Fruit fly (Drosophila melanogaster) whole organism, embryonic: ENCODE measurements around the gene CG11791.

ENCODE experiments used
- BEAF-32 ChIP-seq: fragments of 200-800 bp; sonication (Bioruptor generic); optimal IDR thresholded peaks from 3 replicates; lab custom pipeline; 2017; ENCODE audit warnings: missing biosample characterization, missing genetic modification characterization, mild to moderate bottlenecking, moderate library complexity, missing genetic modification reagents
- Bgb ChIP-seq: fragments of 200-800 bp; sonication (Bioruptor generic); IDR thresholded peaks from 2 replicates; pipeline ENCODE4 v1.3.6; 2022; ENCODE audit warnings: missing biosample characterization, missing genetic modification characterization; ENCODE audit not compliant: partially characterized antibody
- CG10209 ChIP-seq: fragments of 200-800 bp; sonication (Bioruptor generic); optimal IDR thresholded peaks from 3 replicates; lab custom pipeline; 2017; ENCODE audit warnings: missing biosample characterization, mild to moderate bottlenecking, missing genetic modification characterization, missing genetic modification reagents
- CG10321 ChIP-seq: fragments of 200-800 bp; sonication (Bioruptor generic); IDR thresholded peaks from 2 replicates; pipeline ENCODE4 v1.3.6; 2022; ENCODE audit warnings: missing biosample characterization, missing genetic modification characterization
- CG11696 ChIP-seq: fragments of 200-800 bp; sonication (Bioruptor generic); IDR thresholded peaks from 2 replicates; pipeline ENCODE4 v1.3.6; 2022; ENCODE audit warnings: missing biosample characterization, missing genetic modification characterization
- CG12219 ChIP-seq: fragments of 200-800 bp; sonication (Bioruptor generic); optimal IDR thresholded peaks from 3 replicates; lab custom pipeline; 2018; ENCODE audit warnings: missing biosample characterization, mild to moderate bottlenecking, missing genetic modification characterization
- CG12769 ChIP-seq: fragments of 200-800 bp; sonication (Bioruptor generic); optimal IDR thresholded peaks from 2 replicates; lab custom pipeline; 2019; ENCODE audit warnings: missing biosample characterization, mild to moderate bottlenecking, missing genetic modification characterization, moderate library complexity
- CG14441 ChIP-seq: fragments of 200-800 bp; sonication (Bioruptor generic); IDR thresholded peaks from 2 replicates; pipeline ENCODE4 v1.3.6; 2022; ENCODE audit warnings: missing biosample characterization, missing genetic modification characterization
- CG1602 ChIP-seq: fragments of 200-800 bp; sonication (Bioruptor generic); optimal IDR thresholded peaks from 3 replicates; lab custom pipeline; 2016; ENCODE audit warnings: missing biosample characterization, missing genetic modification characterization
- CG16815 ChIP-seq: fragments of 200-800 bp; sonication (Bioruptor generic); optimal IDR thresholded peaks from 3 replicates; lab custom pipeline; 2017; ENCODE audit warnings: missing biosample characterization, mild to moderate bottlenecking, missing genetic modification characterization
- CG17186 ChIP-seq: fragments of 200-800 bp; sonication (Bioruptor generic); optimal IDR thresholded peaks from 3 replicates; lab custom pipeline; 2017; ENCODE audit warnings: missing biosample characterization, missing genetic modification reagents, missing genetic modification characterization
- CG17385 ChIP-seq: fragments of 200-800 bp; sonication (Bioruptor generic); optimal IDR thresholded peaks from 3 replicates; lab custom pipeline; 2018; ENCODE audit warnings: missing biosample characterization, mild to moderate bottlenecking, missing genetic modification characterization
- CG17568 ChIP-seq: fragments of 200-800 bp; sonication (Bioruptor generic); optimal IDR thresholded peaks from 2 replicates; lab custom pipeline; 2018; ENCODE audit warnings: missing biosample characterization, mild to moderate bottlenecking, missing genetic modification characterization, moderate library complexity
- CG2202 ChIP-seq: fragments of 200-800 bp; sonication (Bioruptor generic); optimal IDR thresholded peaks from 2 replicates; lab custom pipeline; 2018; ENCODE audit warnings: missing biosample characterization, mild to moderate bottlenecking, missing genetic modification characterization
- CG32532 ChIP-seq: fragments of 200-800 bp; sonication (Bioruptor generic); IDR thresholded peaks from 2 replicates; pipeline ENCODE4 v1.3.6; 2022; ENCODE audit warnings: missing biosample characterization, missing genetic modification characterization
- CG6272 ChIP-seq: fragments of 200-800 bp; sonication (Bioruptor generic); IDR thresholded peaks from 2 replicates; pipeline ENCODE4 v1.3.6; 2022; ENCODE audit warnings: missing biosample characterization, missing genetic modification characterization
- CG6683 ChIP-seq: fragments of 200-800 bp; sonication (Bioruptor generic); optimal IDR thresholded peaks from 2 replicates; lab custom pipeline; 2017; ENCODE audit warnings: missing biosample characterization, mild to moderate bottlenecking, missing genetic modification characterization, missing genetic modification reagents
- CG6854 ChIP-seq: fragments of 200-800 bp; sonication (Bioruptor generic); optimal IDR thresholded peaks from 3 replicates; lab custom pipeline; 2017; ENCODE audit warnings: missing biosample characterization, mild to moderate bottlenecking, missing genetic modification characterization
- CG8388 ChIP-seq: fragments of 200-800 bp; sonication (Bioruptor generic); optimal IDR thresholded peaks from 2 replicates; lab custom pipeline; 2019; ENCODE audit warnings: missing biosample characterization, mild to moderate bottlenecking, missing genetic modification characterization, moderate library complexity
- CG9876 ChIP-seq: fragments of 200-800 bp; sonication (Bioruptor generic); optimal IDR thresholded peaks from 2 replicates; lab custom pipeline; 2016; ENCODE audit warnings: missing biosample characterization, missing genetic modification characterization
- Drgx ChIP-seq: fragments of 200-800 bp; sonication (Bioruptor generic); IDR thresholded peaks from 2 replicates; pipeline ENCODE4 v1.3.6; 2022; ENCODE audit warnings: missing biosample characterization, missing genetic modification characterization
- Eip74EF ChIP-seq, 2 experiments: fragments of 200-800 bp in 1 of 2; fragments of >200 bp in 1 of 2; sonication (Bioruptor generic) in 1 of 2; optimal IDR thresholded peaks; 2 replicates each; lab custom pipeline; 2017 to 2019; ENCODE audit warnings: missing biosample characterization in 2 of 2, missing genetic modification characterization in 2 of 2, mild to moderate bottlenecking in 1 of 2, moderate library complexity in 1 of 2
- Gsc ChIP-seq: fragments of 200-800 bp; sonication (Bioruptor generic); IDR thresholded peaks from 2 replicates; pipeline ENCODE4 v1.3.6; 2022; ENCODE audit warnings: missing biosample characterization, missing genetic modification characterization
- Hmx ChIP-seq: fragments of 200-800 bp; sonication (Bioruptor generic); optimal IDR thresholded peaks from 2 replicates; lab custom pipeline; 2016; ENCODE audit warnings: missing biosample characterization, missing genetic modification characterization
- Hr3 ChIP-seq: fragments of 200-800 bp; sonication (Bioruptor generic); optimal IDR thresholded peaks from 3 replicates; lab custom pipeline; 2016; ENCODE audit warnings: missing biosample characterization, missing genetic modification characterization
- Oaz ChIP-seq: fragments of 200-800 bp; sonication (Bioruptor generic); IDR thresholded peaks from 2 replicates; pipeline ENCODE4 v1.3.6; 2022; ENCODE audit warnings: missing biosample characterization, missing genetic modification characterization
- Six4 ChIP-seq: fragments of 200-800 bp; sonication (Bioruptor generic); optimal IDR thresholded peaks from 2 replicates; lab custom pipeline; 2016; ENCODE audit warnings: missing biosample characterization, missing genetic modification characterization
- al ChIP-seq: fragments of 200-800 bp; sonication (Bioruptor generic); IDR thresholded peaks from 2 replicates; pipeline ENCODE4 v1.3.6; 2022; ENCODE audit warnings: missing biosample characterization, missing genetic modification characterization
- amos ChIP-seq: fragments of 200-800 bp; sonication (Bioruptor generic); IDR thresholded peaks from 2 replicates; pipeline ENCODE4 v1.3.6; 2022; ENCODE audit warnings: missing biosample characterization, missing genetic modification characterization; ENCODE audit not compliant: partially characterized antibody
- bab2 ChIP-seq: fragments of 200-800 bp; sonication (Bioruptor generic); optimal IDR thresholded peaks from 2 replicates; lab custom pipeline; 2016; ENCODE audit warnings: missing biosample characterization, missing genetic modification characterization
- cad ChIP-seq: fragments of >200 bp; optimal IDR thresholded peaks from 2 replicates; lab custom pipeline; 2017; ENCODE audit warnings: missing biosample characterization, missing genetic modification characterization
- crp ChIP-seq, 2 experiments: fragments of 200-800 bp; sonication (Bioruptor generic); optimal IDR thresholded peaks; 2 replicates in 1 of 2; 3 replicates in 1 of 2; lab custom pipeline; 2017; ENCODE audit warnings: missing biosample characterization in 2 of 2, missing genetic modification characterization in 2 of 2, mild to moderate bottlenecking in 1 of 2, moderate library complexity in 1 of 2
- dm ChIP-seq: fragments of 200-800 bp; sonication (Bioruptor generic); optimal IDR thresholded peaks from 3 replicates; lab custom pipeline; 2016; ENCODE audit warnings: missing biosample characterization, missing genetic modification characterization
- ems ChIP-seq: fragments of 200-800 bp; sonication (Bioruptor generic); optimal IDR thresholded peaks from 3 replicates; lab custom pipeline; 2016; ENCODE audit warnings: missing biosample characterization, missing genetic modification characterization
- ftz-f1 ChIP-seq: fragments of 200-800 bp; sonication (Bioruptor generic); optimal IDR thresholded peaks from 2 replicates; lab custom pipeline; 2016; ENCODE audit warnings: missing biosample characterization, missing genetic modification characterization
- gce ChIP-seq: fragments of 200-800 bp; sonication (Bioruptor generic); IDR thresholded peaks from 3 replicates; pipeline ENCODE4 v1.3.6; 2022; ENCODE audit warnings: missing biosample characterization, missing genetic modification characterization
- gcm2 ChIP-seq: fragments of 200-800 bp; sonication (Bioruptor generic); optimal IDR thresholded peaks from 2 replicates; lab custom pipeline; 2016; ENCODE audit warnings: missing biosample characterization, missing genetic modification characterization
- hbn ChIP-seq: fragments of 200-800 bp; sonication (Bioruptor generic); IDR thresholded peaks from 2 replicates; pipeline ENCODE4 v1.3.6; 2022; ENCODE audit warnings: missing biosample characterization, missing genetic modification characterization; ENCODE audit not compliant: partially characterized antibody
- her ChIP-seq: fragments of 200-800 bp; sonication (Bioruptor generic); optimal IDR thresholded peaks from 2 replicates; lab custom pipeline; 2016; ENCODE audit warnings: missing biosample characterization, missing genetic modification characterization
- jing ChIP-seq: fragments of 200-800 bp; sonication (Bioruptor generic); optimal IDR thresholded peaks from 2 replicates; lab custom pipeline; 2018; ENCODE audit warnings: missing biosample characterization, mild to moderate bottlenecking, missing genetic modification characterization
- klu ChIP-seq: fragments of 200-800 bp; sonication (Bioruptor generic); IDR thresholded peaks from 2 replicates; pipeline ENCODE4 v1.3.6; 2022; ENCODE audit warnings: missing biosample characterization, missing genetic modification characterization
- maf-S ChIP-seq: fragments of 200-800 bp; sonication (Bioruptor generic); optimal IDR thresholded peaks from 2 replicates; lab custom pipeline; 2016; ENCODE audit warnings: missing biosample characterization, missing genetic modification characterization
- oc ChIP-seq: fragments of 200-800 bp; sonication (Bioruptor generic); optimal IDR thresholded peaks from 2 replicates; lab custom pipeline; 2018; ENCODE audit warnings: missing biosample characterization, mild to moderate bottlenecking, missing genetic modification characterization, moderate library complexity
- org-1 ChIP-seq: fragments of 200-800 bp; sonication (Bioruptor generic); optimal IDR thresholded peaks from 2 replicates; lab custom pipeline; 2017; ENCODE audit warnings: missing biosample characterization, missing genetic modification characterization
- pb ChIP-seq: fragments of 200-800 bp; sonication (Bioruptor generic); optimal IDR thresholded peaks from 3 replicates; lab custom pipeline; 2016; ENCODE audit warnings: missing biosample characterization, missing genetic modification characterization
- peb ChIP-seq: fragments of 200-800 bp; sonication (Bioruptor generic); IDR thresholded peaks from 2 replicates; pipeline ENCODE4 v1.3.6; 2022; ENCODE audit warnings: missing biosample characterization, missing genetic modification characterization
- pita ChIP-seq: fragments of 200-800 bp; sonication (Bioruptor generic); optimal IDR thresholded peaks from 2 replicates; lab custom pipeline; 2017; ENCODE audit warnings: missing biosample characterization, mild to moderate bottlenecking, missing genetic modification characterization
- slbo ChIP-seq: fragments of 200-800 bp; sonication (Bioruptor generic); IDR thresholded peaks from 2 replicates; pipeline ENCODE4 v1.3.6; 2022; ENCODE audit warnings: missing biosample characterization, missing genetic modification characterization
- tx ChIP-seq: fragments of 200-800 bp; sonication (Bioruptor generic); optimal IDR thresholded peaks from 2 replicates; lab custom pipeline; 2016; ENCODE audit warnings: missing biosample characterization, missing genetic modification characterization
- usp ChIP-seq: fragments of >200 bp; optimal IDR thresholded peaks from 2 replicates; lab custom pipeline; 2017; ENCODE audit warnings: missing biosample characterization, missing genetic modification characterization
- wdn ChIP-seq: fragments of 200-800 bp; sonication (Bioruptor generic); IDR thresholded peaks from 2 replicates; pipeline ENCODE4 v1.3.6; 2022; ENCODE audit warnings: missing biosample characterization, missing genetic modification characterization
- z ChIP-seq: fragments of 200-800 bp; sonication (Bioruptor generic); IDR thresholded peaks from 3 replicates; pipeline ENCODE4 v1.3.6; 2022; ENCODE audit warnings: missing biosample characterization, missing genetic modification characterization

CG11791 gene

dm6 chr3R:25004763-25005162, 44.7 kb upstream of the CG11791 start (continued):
- TF ChIP-seq bab2 = peak; percentile 66
- TF ChIP-seq CG17186 (GFP tag; lab: Kevin White, UChicago) = no peak
- no peak for TF ChIP-seq CG16815 (GFP tag; lab: Kevin White, UChicago)
- TF ChIP-seq CG6683 = no peak
- TF ChIP-seq CG12219 (GFP tag; lab: Kevin White, UChicago) = peak; percentile 49
- 0 out of 2 replicates have a peak, but pooled peaks have one; percentile 18 for TF ChIP-seq CG10321 (GFP tag; lab: Robert Waterston, UW)
- peak; percentile 6 for TF ChIP-seq dm
- TF ChIP-seq tx (GFP tag; lab: Kevin White, UChicago) = peak; percentile 20
- TF ChIP-seq wdn (GFP tag; lab: Robert Waterston, UW) = no peak
- no peak for TF ChIP-seq crp (GFP tag; optimal IDR thresholded peaks at IDR 0.05; lab: Kevin White, UChicago)
- peak; percentile 23 for TF ChIP-seq CG9876 (GFP tag; lab: Kevin White, UChicago)
- no peak for TF ChIP-seq gcm2 (GFP tag; lab: Kevin White, UChicago)
- TF ChIP-seq al (GFP tag; lab: Robert Waterston, UW) = peak; percentile 26; the same call in 1 of the 2 replicates
- TF ChIP-seq Eip74EF (GFP tag; optimal IDR thresholded peaks at IDR 0.05; lab: Kevin White, UChicago) = peak in 1 of 2 experiments; percentile 38
- no peak for TF ChIP-seq klu (GFP tag; lab: Robert Waterston, UW)
- TF ChIP-seq peb (GFP tag; lab: Robert Waterston, UW) = no peak
- no peak for TF ChIP-seq ftz-f1
- TF ChIP-seq CG6854 (GFP tag; lab: Kevin White, UChicago) = no peak
- TF ChIP-seq her = no peak
- TF ChIP-seq jing (GFP tag; lab: Kevin White, UChicago) = peak; percentile 62
- TF ChIP-seq maf-S = no peak
- peak; percentile 92 for TF ChIP-seq oc
- TF ChIP-seq usp (GFP tag; lab: Kevin White, UChicago) = no peak
- TF ChIP-seq CG14441 = peak; percentile 85
- TF ChIP-seq CG17385 = peak; percentile 43
- TF ChIP-seq pb = no peak
- no peak for TF ChIP-seq CG17568 (GFP tag; lab: Kevin White, UChicago)
- peak; percentile 39 for TF ChIP-seq Hr3 (GFP tag; lab: Kevin White, UChicago)
- no peak for TF ChIP-seq Oaz (GFP tag; lab: Robert Waterston, UW)
- TF ChIP-seq CG8388 (GFP tag; lab: Kevin White, UChicago) = no peak
- no peak for TF ChIP-seq z (GFP tag; lab: Robert Waterston, UW)
- TF ChIP-seq Gsc = peak; percentile 17; the same call in 1 of the 2 replicates
- TF ChIP-seq cad (GFP tag; lab: Kevin White, UChicago) = no peak
- no peak for TF ChIP-seq ems
- TF ChIP-seq CG10209 (GFP tag; lab: Kevin White, UChicago) = peak; percentile 47
- peak; percentile 68 for TF ChIP-seq slbo (GFP tag; lab: Robert Waterston, UW)
- no peak for TF ChIP-seq CG32532 (GFP tag; lab: Robert Waterston, UW)
- no peak for TF ChIP-seq CG6272
- no peak for TF ChIP-seq Bgb (GFP tag; lab: Robert Waterston, UW)
- TF ChIP-seq CG1602 (GFP tag; lab: Kevin White, UChicago) = peak; percentile 37
- peak; percentile 7 for TF ChIP-seq org-1 (GFP tag; lab: Kevin White, UChicago)
- TF ChIP-seq BEAF-32 = no peak
- TF ChIP-seq Drgx (GFP tag; lab: Robert Waterston, UW) = peak; percentile 38; the same call in 1 of the 2 replicates
- no peak for TF ChIP-seq pita (GFP tag; lab: Kevin White, UChicago)
- no peak for TF ChIP-seq gce (GFP tag; lab: Robert Waterston, UW)
- TF ChIP-seq amos (GFP tag; lab: Robert Waterston, UW) = no peak
- TF ChIP-seq CG12769 (tag; lab: Kevin White, UChicago) = peak; percentile 72
- peak; percentile 66 for TF ChIP-seq Six4 (GFP tag; lab: Kevin White, UChicago)
- TF ChIP-seq CG11696 (GFP tag; lab: Robert Waterston, UW) = no peak
- TF ChIP-seq Hmx = no peak
- no peak for TF ChIP-seq hbn (GFP tag; lab: Robert Waterston, UW)
- no peak for TF ChIP-seq CG2202 (tag; lab: Kevin White, UChicago)
